Fruit fly (Drosophila melanogaster) whole organism, embryonic: ENCODE results near the gene CG34417.

Experiments
- BtbVII ChIP-seq: fragments of 200-800 bp; sonication (Bioruptor generic); optimal IDR thresholded peaks from 3 replicates; lab custom pipeline; 2017; ENCODE audit warnings: missing biosample characterization, mild to moderate bottlenecking, missing genetic modification characterization
- CG10543 ChIP-seq: fragments of 200-800 bp; sonication (Bioruptor generic); optimal IDR thresholded peaks from 3 replicates; lab custom pipeline; 2017; ENCODE audit warnings: missing biosample characterization, mild to moderate bottlenecking, missing genetic modification characterization, moderate library complexity
- CG10979 ChIP-seq: fragments of 200-800 bp; sonication (Bioruptor generic); optimal IDR thresholded peaks from 2 replicates; lab custom pipeline; 2018; ENCODE audit warnings: missing biosample characterization, mild to moderate bottlenecking, missing genetic modification characterization, moderate library complexity
- CG11560 ChIP-seq: fragments of 200-800 bp; sonication (Bioruptor generic); IDR thresholded peaks from 3 replicates; pipeline ENCODE4 v1.3.6; 2022; ENCODE audit warnings: missing biosample characterization, missing genetic modification characterization
- CG11695 ChIP-seq: fragments of 200-800 bp; sonication (Bioruptor generic); IDR thresholded peaks from 3 replicates; pipeline ENCODE4 v1.3.6; 2022; ENCODE audit warnings: missing biosample characterization, missing genetic modification characterization
- CG11723 ChIP-seq: fragments of 200-800 bp; sonication (Bioruptor generic); optimal IDR thresholded peaks from 2 replicates; lab custom pipeline; 2017; ENCODE audit warnings: missing biosample characterization, mild to moderate bottlenecking, missing genetic modification characterization
- CG12744 ChIP-seq: fragments of 200-800 bp; sonication (Bioruptor generic); optimal IDR thresholded peaks from 2 replicates; lab custom pipeline; 2016; ENCODE audit warnings: missing biosample characterization, missing genetic modification characterization
- CG13424 ChIP-seq: fragments of 200-800 bp; sonication (Bioruptor generic); optimal IDR thresholded peaks from 2 replicates; lab custom pipeline; 2019; ENCODE audit warnings: missing biosample characterization, mild to moderate bottlenecking, missing genetic modification characterization, moderate library complexity
- CG14050 ChIP-seq: fragments of 200-800 bp; sonication (Bioruptor generic); IDR thresholded peaks from 3 replicates; pipeline ENCODE4 v1.3.6; 2022; ENCODE audit warnings: missing biosample characterization, missing genetic modification characterization
- CG14667 ChIP-seq: fragments of 200-800 bp; sonication (Bioruptor generic); IDR thresholded peaks from 2 replicates; pipeline ENCODE4 v1.3.6; 2022; ENCODE audit warnings: missing biosample characterization, missing genetic modification characterization
- CG15479 ChIP-seq: fragments of 200-800 bp; sonication (Bioruptor generic); optimal IDR thresholded peaks from 3 replicates; lab custom pipeline; 2019; ENCODE audit warnings: missing biosample characterization, mild to moderate bottlenecking, missing genetic modification characterization, moderate library complexity
- CG1602 ChIP-seq: fragments of 200-800 bp; sonication (Bioruptor generic); optimal IDR thresholded peaks from 3 replicates; lab custom pipeline; 2016; ENCODE audit warnings: missing biosample characterization, missing genetic modification characterization
- CG1832 ChIP-seq: fragments of 200-800 bp; sonication (Bioruptor generic); optimal IDR thresholded peaks from 2 replicates; lab custom pipeline; 2017; ENCODE audit warnings: missing biosample characterization, mild to moderate bottlenecking, missing genetic modification characterization, inconsistent platforms
- CG2120 ChIP-seq: fragments of 200-800 bp; sonication (Bioruptor generic); optimal IDR thresholded peaks from 3 replicates; lab custom pipeline; 2016; ENCODE audit warnings: missing biosample characterization, missing genetic modification characterization
- CG34376 ChIP-seq: fragments of 200-800 bp; sonication (Bioruptor generic); optimal IDR thresholded peaks from 2 replicates; lab custom pipeline; 2018; ENCODE audit warnings: missing biosample characterization, mild to moderate bottlenecking, missing genetic modification characterization
- CG42726 ChIP-seq: fragments of 200-800 bp; sonication (Bioruptor generic); IDR thresholded peaks from 2 replicates; pipeline ENCODE4 v1.3.6; 2022; ENCODE audit warnings: missing biosample characterization, missing genetic modification characterization; ENCODE audit not compliant: partially characterized antibody
- CG4328 ChIP-seq: fragments of 200-800 bp; sonication (Bioruptor generic); optimal IDR thresholded peaks from 3 replicates; lab custom pipeline; 2017; ENCODE audit warnings: missing biosample characterization, missing genetic modification reagents, missing genetic modification characterization
- CG7745 ChIP-seq: fragments of 200-800 bp; sonication (Bioruptor generic); optimal IDR thresholded peaks from 2 replicates; lab custom pipeline; 2018; ENCODE audit warnings: missing biosample characterization, mild to moderate bottlenecking, missing genetic modification characterization, moderate library complexity
- CG8281 ChIP-seq: fragments of 200-800 bp; sonication (Bioruptor generic); optimal IDR thresholded peaks from 2 replicates; lab custom pipeline; 2018; ENCODE audit warnings: missing biosample characterization, mild to moderate bottlenecking, missing genetic modification characterization, moderate library complexity
- CG9437 ChIP-seq: fragments of 200-800 bp; sonication (Bioruptor generic); optimal IDR thresholded peaks from 2 replicates; lab custom pipeline; 2018; ENCODE audit warnings: missing biosample characterization, mild to moderate bottlenecking, missing genetic modification characterization
- CG9609 ChIP-seq: fragments of 200-800 bp; sonication (Bioruptor generic); optimal IDR thresholded peaks from 3 replicates; lab custom pipeline; 2016; ENCODE audit warnings: missing biosample characterization, missing genetic modification characterization
- D19B ChIP-seq: fragments of 200-800 bp; sonication (Bioruptor generic); optimal IDR thresholded peaks from 2 replicates; lab custom pipeline; 2017; ENCODE audit warnings: missing biosample characterization, mild to moderate bottlenecking, missing genetic modification characterization
- Dfd ChIP-seq, 2 experiments: fragments of >200 bp; optimal IDR thresholded peaks; 2 replicates each; lab custom pipeline; 2017; ENCODE audit warnings: missing biosample characterization in 2 of 2, missing genetic modification characterization in 2 of 2
- Hr78 ChIP-seq, 2 experiments: fragments of 200-800 bp in 1 of 2; fragments of >200 bp in 1 of 2; sonication (Bioruptor generic) in 1 of 2; optimal IDR thresholded peaks; 2 replicates each; lab custom pipeline; 2017 to 2019; ENCODE audit warnings: missing biosample characterization in 2 of 2, missing genetic modification characterization in 2 of 2, mild to moderate bottlenecking in 1 of 2, moderate library complexity in 1 of 2
- Kr ChIP-seq: fragments of 200-800 bp; sonication (Bioruptor generic); optimal IDR thresholded peaks from 2 replicates; lab custom pipeline; 2017; ENCODE audit warnings: missing biosample characterization, mild to moderate bottlenecking, missing genetic modification characterization
- MTF-1 ChIP-seq: fragments of 200-800 bp; sonication (Bioruptor generic); optimal IDR thresholded peaks from 2 replicates; lab custom pipeline; 2018; ENCODE audit warnings: missing biosample characterization, mild to moderate bottlenecking, missing genetic modification characterization, borderline replicate concordance
- Mad ChIP-seq: fragments of 200-800 bp; sonication (Bioruptor generic); optimal IDR thresholded peaks from 2 replicates; lab custom pipeline; 2016; ENCODE audit warnings: missing biosample characterization, missing genetic modification characterization
- Meics ChIP-seq: fragments of 200-800 bp; sonication (Bioruptor generic); optimal IDR thresholded peaks from 2 replicates; lab custom pipeline; 2017; ENCODE audit warnings: missing biosample characterization, mild to moderate bottlenecking, missing genetic modification characterization
- NK7.1 ChIP-seq: fragments of 200-800 bp; sonication (Bioruptor generic); optimal IDR thresholded peaks from 3 replicates; lab custom pipeline; 2016; ENCODE audit warnings: missing biosample characterization, missing genetic modification characterization
- Nf-YA ChIP-seq: fragments of 200-800 bp; sonication (Bioruptor generic); IDR thresholded peaks from 2 replicates; pipeline ENCODE4 v1.3.6; 2022; ENCODE audit warnings: missing biosample characterization, missing genetic modification characterization
- Nf-YB ChIP-seq: fragments of 200-800 bp; sonication (Bioruptor generic); optimal IDR thresholded peaks from 3 replicates; lab custom pipeline; 2019; ENCODE audit warnings: missing biosample characterization, mild to moderate bottlenecking, missing genetic modification characterization, moderate library complexity
- Sox102F ChIP-seq: fragments of 200-800 bp; sonication (Bioruptor generic); optimal IDR thresholded peaks from 2 replicates; lab custom pipeline; 2018; ENCODE audit warnings: missing biosample characterization, mild to moderate bottlenecking, missing genetic modification characterization, moderate library complexity
- Xbp1 ChIP-seq: fragments of 200-800 bp; sonication (Bioruptor generic); optimal IDR thresholded peaks from 3 replicates; lab custom pipeline; 2016; ENCODE audit warnings: missing biosample characterization, mild to moderate bottlenecking, missing genetic modification characterization
- bbx ChIP-seq: fragments of 200-800 bp; sonication (Bioruptor generic); IDR thresholded peaks from 2 replicates; pipeline ENCODE4 v1.3.6; 2022; ENCODE audit warnings: missing biosample characterization, missing genetic modification characterization; ENCODE audit not compliant: partially characterized antibody
- chm ChIP-seq: fragments of 200-800 bp; sonication (Bioruptor generic); IDR thresholded peaks from 2 replicates; pipeline ENCODE4 v1.3.6; 2022; ENCODE audit warnings: missing biosample characterization, missing genetic modification characterization
- da ChIP-seq: fragments of 200-800 bp; sonication (Bioruptor generic); optimal IDR thresholded peaks from 2 replicates; lab custom pipeline; 2016; ENCODE audit warnings: missing biosample characterization, missing genetic modification characterization
- mam ChIP-seq: fragments of 200-800 bp; sonication (Bioruptor generic); optimal IDR thresholded peaks from 3 replicates; lab custom pipeline; 2016; ENCODE audit warnings: missing biosample characterization, missing genetic modification characterization
- mirr ChIP-seq: fragments of 200-800 bp; sonication (Bioruptor generic); optimal IDR thresholded peaks from 3 replicates; lab custom pipeline; 2018; ENCODE audit warnings: missing biosample characterization, mild to moderate bottlenecking, missing genetic modification characterization
- org-1 ChIP-seq: fragments of 200-800 bp; sonication (Bioruptor generic); optimal IDR thresholded peaks from 2 replicates; lab custom pipeline; 2017; ENCODE audit warnings: missing biosample characterization, missing genetic modification characterization
- pan ChIP-seq, 4 experiments: fragments of >200 bp in 3 of 4; fragments of 200-800 bp in 1 of 4; sonication (Bioruptor generic) in 1 of 4; optimal IDR thresholded peaks in 3 of 4; IDR thresholded peaks in 1 of 4; 2 replicates each; pipeline versions ENCODE4 v1.3.6 to Lab custom; 2017 to 2022; ENCODE audit warnings: missing biosample characterization in 2 of 4, missing genetic modification characterization in 2 of 4, mixed read lengths in 1 of 4
- pb ChIP-seq: fragments of 200-800 bp; sonication (Bioruptor generic); optimal IDR thresholded peaks from 3 replicates; lab custom pipeline; 2016; ENCODE audit warnings: missing biosample characterization, missing genetic modification characterization
- sc ChIP-seq, 3 experiments: fragments of >200 bp in 2 of 3; fragments of 200-800 bp in 1 of 3; sonication (Bioruptor generic) in 1 of 3; optimal IDR thresholded peaks; 2 replicates in 2 of 3; 3 replicates in 1 of 3; lab custom pipeline; 2017; ENCODE audit warnings: mild to moderate bottlenecking in 1 of 3, missing biosample characterization in 1 of 3, missing genetic modification characterization in 1 of 3, missing genetic modification reagents in 1 of 3
- sisA ChIP-seq: fragments of 200-800 bp; sonication (Bioruptor generic); IDR thresholded peaks from 2 replicates; pipeline ENCODE4 v1.3.6; 2022; ENCODE audit warnings: missing biosample characterization, missing genetic modification characterization
- sqz ChIP-seq: fragments of 200-800 bp; sonication (Bioruptor generic); optimal IDR thresholded peaks from 3 replicates; lab custom pipeline; 2018; ENCODE audit warnings: missing biosample characterization, mild to moderate bottlenecking, missing genetic modification characterization
- stc ChIP-seq: fragments of 200-800 bp; sonication (Bioruptor generic); IDR thresholded peaks from 2 replicates; pipeline ENCODE4 v1.3.6; 2022; ENCODE audit warnings: missing biosample characterization, missing genetic modification characterization
- stwl ChIP-seq: fragments of 200-800 bp; sonication (Bioruptor generic); optimal IDR thresholded peaks from 3 replicates; lab custom pipeline; 2018; ENCODE audit warnings: missing biosample characterization, mild to moderate bottlenecking, missing genetic modification characterization, moderate library complexity
- tio ChIP-seq: fragments of 200-800 bp; sonication (Bioruptor generic); optimal IDR thresholded peaks from 2 replicates; lab custom pipeline; 2017; ENCODE audit warnings: missing biosample characterization, missing genetic modification characterization, inconsistent platforms
- ttk ChIP-seq: fragments of 200-800 bp; sonication (Bioruptor generic); IDR thresholded peaks from 2 replicates; pipeline ENCODE4 v2.1.2; 2022; ENCODE audit warnings: missing biosample characterization, missing genetic modification characterization
- yki ChIP-seq: fragments of >200 bp; optimal IDR thresholded peaks from 3 replicates; lab custom pipeline; 2018
- z ChIP-seq: fragments of 200-800 bp; sonication (Bioruptor generic); IDR thresholded peaks from 3 replicates; pipeline ENCODE4 v1.3.6; 2022; ENCODE audit warnings: missing biosample characterization, missing genetic modification characterization

CG34417 gene

dm6 chrX:6621566-6622006 lies 81.0 kb downstream of the CG34417 start:
- TF ChIP-seq CG9437 (GFP tag; lab: Kevin White, UChicago) (peak; percentile 32), CG7745 (tag; lab: Kevin White, UChicago) (no peak), chm (GFP tag; lab: Robert Waterston, UW) (peak; percentile 63), da (GFP tag; lab: Kevin White, UChicago) (no peak), CG34376 (no peak), CG42726 (GFP tag; lab: Robert Waterston, UW) (no peak), CG9609 (GFP tag; lab: Kevin White, UChicago) (no peak), Sox102F (GFP tag; lab: Kevin White, UChicago) (peak; percentile 18), tio (GFP tag; lab: Kevin White, UChicago) (peak; percentile 8), CG11560 (tag; lab: Robert Waterston, UW) (no peak), CG10543 (GFP tag; lab: Kevin White, UChicago) (no peak), NK7.1 (no peak), stc (GFP tag; lab: Robert Waterston, UW) (no peak), z (GFP tag; lab: Robert Waterston, UW) (no peak), CG14050 (GFP tag; lab: Robert Waterston, UW) (0 out of 3 replicates have a peak, but pooled peaks have one; percentile 14), pan (optimal IDR thresholded peaks at IDR 0.05; lab: Kevin White, UChicago) (no peak), pan (GFP tag; optimal IDR thresholded peaks at IDR 0.05 in 1 of 2, IDR thresholded peaks at IDR 0.05 in 1 of 2) (peak in 1 of 2 experiments; percentile 61), mam (GFP tag; lab: Kevin White, UChicago) (peak; percentile 28), D19B (GFP tag; lab: Kevin White, UChicago) (no peak), Mad (no peak), yki (lab: Kevin White, UChicago) (no peak), CG1832 (GFP tag; lab: Kevin White, UChicago) (no peak), CG1602 (GFP tag; lab: Kevin White, UChicago) (peak; percentile 29), Hr78 (GFP tag; optimal IDR thresholded peaks at IDR 0.05; lab: Kevin White, UChicago) (no peak), mirr (GFP tag; lab: Kevin White, UChicago) (no peak), sisA (peak; percentile 40; the same call in 1 of the 2 replicates), CG11723 (GFP tag; lab: Kevin White, UChicago) (no peak), Nf-YB (GFP tag; lab: Kevin White, UChicago) (no peak), CG15479 (no peak), CG4328 (GFP tag; lab: Kevin White, UChicago) (no peak), CG10979 (tag; lab: Kevin White, UChicago) (peak; percentile 62), MTF-1 (GFP tag; lab: Kevin White, UChicago) (no peak), stwl (tag; lab: Kevin White, UChicago) (no peak), Nf-YA (GFP tag; lab: Robert Waterston, UW) (no peak), CG14667 (GFP tag; lab: Robert Waterston, UW) (peak; percentile 46; the same call in 1 of the 2 replicates), sqz (GFP tag; lab: Kevin White, UChicago) (no peak), Dfd (GFP tag; optimal IDR thresholded peaks at IDR 0.05; lab: Kevin White, UChicago) (no peak), sc (optimal IDR thresholded peaks at IDR 0.05; lab: Kevin White, UChicago) (no peak), sc (GFP tag; optimal IDR thresholded peaks at IDR 0.05; lab: Kevin White, UChicago) (no peak), Kr (GFP tag; lab: Kevin White, UChicago) (no peak), pb (GFP tag; lab: Kevin White, UChicago) (no peak), bbx (no peak), CG12744 (GFP tag; lab: Kevin White, UChicago) (no peak), BtbVII (no peak), org-1 (GFP tag; lab: Kevin White, UChicago) (no peak), CG2120 (GFP tag; lab: Kevin White, UChicago) (peak; percentile 56), CG13424 (tag; lab: Kevin White, UChicago) (peak; percentile 23), CG8281 (no peak), Xbp1 (GFP tag; lab: Kevin White, UChicago) (peak; percentile 22), Meics (GFP tag; lab: Kevin White, UChicago) (peak; percentile 58), CG11695 (GFP tag; lab: Robert Waterston, UW) (peak; percentile 48; the same call in 1 of the 3 replicates), ttk (GFP tag; lab: Robert Waterston, UW) (no peak)
